Worm (Caenorhabditis elegans) whole organism, mixed stage, embryonic: ENCODE measurements around the gene C29E4.14.

Experiments
- lin-13 ChIP-seq: fragments of 150-350 bp; optimal IDR thresholded peaks from 2 replicates; lab custom pipeline; 2014; ENCODE audit warnings: missing biosample characterization, missing genetic modification characterization
- nhr-2 ChIP-seq: fragments of 150-350 bp; optimal IDR thresholded peaks from 2 replicates; lab custom pipeline; 2014; ENCODE audit warnings: missing biosample characterization, missing genetic modification characterization
- nhr-237 ChIP-seq: fragments of 150-350 bp; optimal IDR thresholded peaks from 2 replicates; lab custom pipeline; 2014; ENCODE audit warnings: missing biosample characterization, missing genetic modification characterization
- nhr-28 ChIP-seq: fragments of 150-350 bp; optimal IDR thresholded peaks from 2 replicates; lab custom pipeline; 2014; ENCODE audit warnings: missing biosample characterization, missing genetic modification characterization
- snpc-4 ChIP-seq: fragments of 150-350 bp; optimal IDR thresholded peaks from 2 replicates; lab custom pipeline; 2014; ENCODE audit warnings: missing biosample characterization, missing genetic modification characterization
- ztf-11 ChIP-seq: fragments of 150-350 bp; optimal IDR thresholded peaks from 2 replicates; lab custom pipeline; 2014; ENCODE audit warnings: missing biosample characterization, missing genetic modification characterization

DNA sequence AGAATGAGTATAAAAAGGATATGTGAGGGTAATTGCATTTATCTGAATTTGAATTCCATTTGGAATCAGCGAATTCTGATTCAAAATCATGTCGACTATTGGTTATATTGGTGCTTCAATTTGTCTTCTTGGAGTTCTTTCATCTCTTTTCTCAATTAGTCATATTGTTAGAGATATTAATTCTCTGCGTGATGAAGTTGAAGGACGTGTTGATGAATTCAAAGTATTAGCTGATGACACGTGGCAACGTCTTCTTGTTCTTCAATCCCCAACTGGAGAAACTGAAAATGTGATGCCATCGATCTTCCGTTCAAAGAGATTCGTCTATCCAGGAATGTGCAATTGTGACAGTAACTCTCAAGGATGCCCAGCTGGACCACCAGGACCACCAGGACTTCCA lies 28.9 kb downstream of the C29E4.14 start, which contains the start of gene col-90:
- TF ChIP-seq nhr-28 (tag; lab: Kevin White, UChicago) (no peak), nhr-2 (no peak), snpc-4 (tag; lab: Kevin White, UChicago) (no peak), lin-13 (tag; lab: Kevin White, UChicago) (no peak), nhr-237 (tag; lab: Kevin White, UChicago) (no peak), ztf-11 (tag; lab: Kevin White, UChicago) (no peak)
